Fruit fly (Drosophila melanogaster) whole organism, wandering third instar larva: ENCODE results near the gene Kap-alpha3.

Experiments used
- CG32264 ChIP-seq: fragments of 200-800 bp; sonication (Bioruptor generic); optimal IDR thresholded peaks from 2 replicates; lab custom pipeline; 2016; ENCODE audit warnings: missing biosample characterization, missing genetic modification characterization
- CrebA ChIP-seq: fragments of 200-800 bp; sonication (Bioruptor generic); optimal IDR thresholded peaks from 2 replicates; lab custom pipeline; 2016; ENCODE audit warnings: missing biosample characterization, mild to moderate bottlenecking, missing genetic modification characterization, borderline replicate concordance
- Dfd ChIP-seq: fragments of >200 bp; optimal IDR thresholded peaks from 2 replicates; lab custom pipeline; 2017; ENCODE audit warnings: missing biosample characterization, missing genetic modification characterization
- GATAd ChIP-seq: sonication (Bioruptor generic); optimal IDR thresholded peaks from 2 replicates; lab custom pipeline; 2016; ENCODE audit warnings: missing biosample characterization, missing genetic modification characterization
- HLH106 ChIP-seq: fragments of 200-800 bp; optimal IDR thresholded peaks from 3 replicates; lab custom pipeline; 2019; ENCODE audit warnings: missing biosample characterization, mild to moderate bottlenecking, missing genetic modification characterization, moderate library complexity
- Hnf4 ChIP-seq: fragments of 200-800 bp; sonication (Bioruptor generic); optimal IDR thresholded peaks from 2 replicates; lab custom pipeline; 2016; ENCODE audit warnings: missing biosample characterization, mild to moderate bottlenecking, missing genetic modification characterization
- Hr78 ChIP-seq: fragments of >200 bp; optimal IDR thresholded peaks from 2 replicates; lab custom pipeline; 2017; ENCODE audit warnings: missing biosample characterization, missing genetic modification characterization
- Hr83 ChIP-seq: fragments of 200-300 bp; sonication (Bioruptor generic); optimal IDR thresholded peaks from 2 replicates; lab custom pipeline; 2016; ENCODE audit warnings: missing biosample characterization, mild to moderate bottlenecking, missing genetic modification characterization, moderate library complexity; ENCODE audit not compliant: poor library complexity, severe bottlenecking
- Jra ChIP-seq: sonication (Bioruptor generic); optimal IDR thresholded peaks from 2 replicates; lab custom pipeline; 2016; ENCODE audit warnings: missing biosample characterization, missing genetic modification characterization
- Myc ChIP-seq: fragments of >200 bp; optimal IDR thresholded peaks from 2 replicates; lab custom pipeline; 2017
- N ChIP-seq: fragments of >200 bp; optimal IDR thresholded peaks from 2 replicates; lab custom pipeline; 2018; ENCODE audit warnings: missing biosample characterization, missing external identifiers, missing genetic modification characterization
- OdsH ChIP-seq: fragments of 200-800 bp; sonication (Bioruptor generic); optimal IDR thresholded peaks from 2 replicates; lab custom pipeline; 2016; ENCODE audit warnings: missing biosample characterization, mild to moderate bottlenecking, missing genetic modification characterization
- Vsx2 ChIP-seq: fragments of 200-300, 225-300 bp; sonication (Bioruptor generic); optimal IDR thresholded peaks from 2 replicates; lab custom pipeline; 2018; ENCODE audit warnings: missing biosample characterization, missing genetic modification characterization; ENCODE audit not compliant: partially characterized antibody
- br ChIP-seq: fragments of 200-800 bp; sonication (Bioruptor generic); optimal IDR thresholded peaks from 2 replicates; lab custom pipeline; 2016; ENCODE audit warnings: missing biosample characterization, missing genetic modification characterization
- brk ChIP-seq: fragments of 200-800 bp; sonication (Bioruptor generic); optimal IDR thresholded peaks from 2 replicates; lab custom pipeline; 2016; ENCODE audit warnings: missing biosample characterization, mild to moderate bottlenecking, missing genetic modification characterization
- dl ChIP-seq, 2 experiments: fragments of 175-275, 200-275 bp in 1 of 2; fragments of 200-275 bp in 1 of 2; sonication (Bioruptor generic); optimal IDR thresholded peaks; lab custom pipeline; 2018; ENCODE audit warnings: mild to moderate bottlenecking in 2 of 2, missing biosample characterization in 2 of 2, missing genetic modification characterization in 2 of 2, moderate library complexity in 2 of 2; ENCODE audit not compliant: partially characterized antibody in 2 of 2, insufficient read depth in 1 of 2
- dmrt93B ChIP-seq: fragments of 200-800 bp; sonication (Bioruptor generic); optimal IDR thresholded peaks from 2 replicates; lab custom pipeline; 2018; ENCODE audit warnings: missing biosample characterization, mild to moderate bottlenecking, missing genetic modification characterization
- ey ChIP-seq: fragments of 200-800 bp; sonication (Bioruptor generic); optimal IDR thresholded peaks from 2 replicates; lab custom pipeline; 2016; ENCODE audit warnings: missing biosample characterization, missing genetic modification characterization
- foxo ChIP-seq, 2 experiments: fragments of 200-800 bp; sonication (Bioruptor generic); optimal IDR thresholded peaks; 2 replicates in 1 of 2; 3 replicates in 1 of 2; lab custom pipeline; 2016 to 2017; ENCODE audit warnings: missing biosample characterization in 2 of 2, missing genetic modification characterization in 2 of 2
- fru ChIP-seq: fragments of 200-800 bp; sonication (Bioruptor generic); optimal IDR thresholded peaks from 3 replicates; lab custom pipeline; 2016; ENCODE audit warnings: missing biosample characterization, mild to moderate bottlenecking, missing genetic modification characterization
- h ChIP-seq: fragments of 200-800 bp; sonication (Bioruptor generic); optimal IDR thresholded peaks from 3 replicates; lab custom pipeline; 2016; ENCODE audit warnings: missing biosample characterization, mild to moderate bottlenecking, missing genetic modification characterization
- jim ChIP-seq: fragments of 175-275, 200-325 bp; sonication (Bioruptor generic); optimal IDR thresholded peaks from 2 replicates; lab custom pipeline; 2016; ENCODE audit warnings: missing biosample characterization, mild to moderate bottlenecking, missing genetic modification characterization
- lola ChIP-seq: fragments of >200 bp; optimal IDR thresholded peaks from 2 replicates; lab custom pipeline; 2017; ENCODE audit warnings: missing biosample characterization, missing genetic modification characterization
- pan ChIP-seq: fragments of >200 bp; optimal IDR thresholded peaks from 2 replicates; lab custom pipeline; 2017
- psq ChIP-seq: fragments of 200-800 bp; sonication (Bioruptor generic); optimal IDR thresholded peaks from 3 replicates; lab custom pipeline; 2017; ENCODE audit warnings: missing biosample characterization, mild to moderate bottlenecking, missing genetic modification characterization, moderate library complexity
- rgr ChIP-seq: fragments of 200-800 bp; sonication (Bioruptor generic); optimal IDR thresholded peaks from 3 replicates; lab custom pipeline; 2016; ENCODE audit warnings: missing biosample characterization, mild to moderate bottlenecking, missing genetic modification characterization
- tai ChIP-seq: sonication (Bioruptor generic); optimal IDR thresholded peaks from 2 replicates; lab custom pipeline; 2016; ENCODE audit warnings: missing biosample characterization, missing genetic modification characterization
- usp ChIP-seq: fragments of >200 bp; optimal IDR thresholded peaks from 2 replicates; lab custom pipeline; 2017; ENCODE audit warnings: missing biosample characterization, missing genetic modification characterization
- woc ChIP-seq: sonication (Bioruptor generic); optimal IDR thresholded peaks from 2 replicates; lab custom pipeline; 2016; ENCODE audit warnings: missing biosample characterization, mild to moderate bottlenecking, missing genetic modification characterization

Kap-alpha3 gene

dm6 chr3R:9608206-9608605 is 30.7 kb upstream of the Kap-alpha3 start:
- TF ChIP-seq usp (GFP tag; lab: Kevin White, UChicago): no peak
- no peak for TF ChIP-seq Hr83 (GFP tag; lab: Kevin White, UChicago)
- no peak for TF ChIP-seq OdsH (GFP tag; lab: Kevin White, UChicago)
- TF ChIP-seq rgr (GFP tag; lab: Kevin White, UChicago): no peak
- no peak for TF ChIP-seq Vsx2 (GFP tag; lab: Kevin White, UChicago)

- TF ChIP-seq Hr83 (GFP tag; lab: Kevin White, UChicago) (no peak), usp (GFP tag; lab: Kevin White, UChicago) (no peak), Vsx2 (GFP tag; lab: Kevin White, UChicago) (peak; percentile 66), Jra (GFP tag; lab: Kevin White, UChicago) (no peak)
Measured at dm6 chr3R:9606913-9607804, 29.6 kb upstream of the Kap-alpha3 start.

DNA sequence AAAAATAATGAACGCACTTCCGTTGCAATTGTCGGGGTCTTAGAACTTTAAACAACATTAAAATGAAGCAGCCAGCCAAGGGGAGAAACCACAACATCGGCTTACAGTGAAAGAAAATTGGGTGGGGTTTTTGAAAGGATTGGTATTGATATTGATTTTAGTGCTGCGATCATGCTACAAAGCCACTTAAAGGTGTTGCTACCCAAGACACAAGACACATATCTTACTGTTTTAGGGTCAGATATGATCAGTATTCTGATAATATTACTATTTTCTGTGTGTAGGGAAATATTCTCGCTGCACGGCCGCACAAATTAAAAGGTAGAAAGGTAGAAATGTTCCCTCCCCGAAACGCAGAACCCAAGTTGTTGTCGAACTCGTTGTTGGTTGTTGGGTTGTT is 27.6 kb upstream of the Kap-alpha3 start:
- TF ChIP-seq h (GFP tag; lab: Kevin White, UChicago) (peak; percentile 33), ey (GFP tag; lab: Kevin White, UChicago) (peak; percentile 23), foxo (GFP tag; optimal IDR thresholded peaks at IDR 0.05; lab: Kevin White, UChicago) (peak in 1 of 2 experiments; percentile 37), fru (GFP tag; lab: Kevin White, UChicago) (peak; percentile 40), Hnf4 (GFP tag; lab: Kevin White, UChicago) (no peak), HLH106 (peak; percentile 6), rgr (GFP tag; lab: Kevin White, UChicago) (peak; percentile 9), jim (no peak), lola (no peak), br (GFP tag; lab: Kevin White, UChicago) (peak; percentile 21)

DNA sequence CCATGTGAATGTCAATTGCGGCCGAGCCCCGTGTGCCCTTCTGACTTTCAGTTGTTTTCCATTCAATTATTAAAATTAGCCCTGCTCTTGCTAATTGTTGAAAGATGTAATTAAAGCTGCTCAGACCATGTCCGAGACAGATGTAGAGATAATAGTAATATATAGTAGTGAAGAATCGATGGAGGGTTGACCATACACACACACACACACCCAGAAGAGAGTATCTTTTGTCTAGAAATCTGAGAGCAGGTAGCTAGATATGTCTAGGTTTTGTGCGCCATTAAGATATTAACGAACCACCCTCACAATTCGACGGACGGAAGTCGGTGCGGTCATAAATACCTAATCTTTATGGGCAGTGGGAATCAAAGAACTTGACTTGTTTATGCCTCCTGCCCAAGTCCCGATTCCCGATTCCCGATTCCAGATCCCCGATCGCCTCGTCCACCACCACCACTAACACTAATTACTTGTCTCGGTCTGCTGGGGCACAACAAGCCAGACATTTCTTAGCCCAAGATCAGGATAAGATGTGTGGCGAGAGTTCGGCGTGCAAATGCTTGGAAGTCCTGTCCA is 27.0 kb upstream of the Kap-alpha3 start:
- no peak for TF ChIP-seq Vsx2 (GFP tag; lab: Kevin White, UChicago)
- TF ChIP-seq CG32264 (GFP tag; lab: Kevin White, UChicago): no peak
- TF ChIP-seq Dfd (GFP tag; lab: Kevin White, UChicago): no peak
- TF ChIP-seq foxo (GFP tag; optimal IDR thresholded peaks at IDR 0.05; lab: Kevin White, UChicago): no peak
- no peak for TF ChIP-seq dmrt93B (GFP tag; lab: Kevin White, UChicago)
- no peak for TF ChIP-seq Hnf4 (GFP tag; lab: Kevin White, UChicago)
- no peak for TF ChIP-seq jim
- no peak for TF ChIP-seq h (GFP tag; lab: Kevin White, UChicago)
- TF ChIP-seq HLH106: no peak
- TF ChIP-seq tai: no peak
- TF ChIP-seq br (GFP tag; lab: Kevin White, UChicago): no peak
- TF ChIP-seq, all 38 proteins: peak for 0

DNA sequence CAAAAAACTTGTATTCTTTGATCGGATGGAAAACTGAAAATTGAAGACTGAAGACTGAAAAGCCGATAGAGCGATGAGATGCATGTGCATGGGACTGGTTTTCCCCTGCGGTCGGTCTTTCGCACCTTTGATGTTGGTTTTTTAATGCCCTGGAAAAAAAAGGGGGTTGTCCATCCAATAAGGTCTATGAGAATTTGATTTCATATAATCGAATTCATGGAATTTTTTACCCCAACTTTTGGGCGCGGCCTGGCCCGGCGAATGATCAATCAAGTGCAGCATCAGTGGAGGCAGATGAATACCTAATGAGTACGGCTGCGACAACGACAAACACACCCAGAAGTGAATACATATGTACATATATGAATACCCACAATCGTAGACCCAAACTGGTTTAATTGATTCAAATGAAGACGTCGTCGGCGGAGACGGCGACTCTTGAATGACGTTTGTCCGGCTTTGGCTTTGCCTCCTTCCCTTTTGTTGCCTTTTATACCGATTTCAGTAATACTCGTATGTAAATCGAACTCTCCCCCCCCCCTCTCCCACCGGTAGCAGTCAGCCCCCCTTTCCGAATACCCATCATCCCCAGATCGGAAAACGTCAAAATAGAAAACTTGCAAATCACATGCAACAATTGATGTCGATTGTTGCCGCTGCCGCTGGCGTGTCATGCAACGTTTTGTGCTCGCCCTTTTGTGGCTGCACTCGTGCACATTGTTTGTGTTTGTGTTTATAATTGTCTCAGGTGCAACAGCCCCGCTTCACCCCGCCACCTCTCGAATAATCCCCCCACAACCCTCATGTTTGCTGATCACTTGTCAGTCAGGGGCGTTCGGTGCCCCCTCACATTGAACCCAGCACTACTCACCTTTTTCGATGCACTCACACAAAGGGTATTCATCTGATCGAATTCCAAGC is 25.7 kb upstream of the Kap-alpha3 start:
- TF ChIP-seq woc (GFP tag; lab: Kevin White, UChicago): no peak
- TF ChIP-seq brk (GFP tag; lab: Kevin White, UChicago): no peak
- TF ChIP-seq dmrt93B (GFP tag; lab: Kevin White, UChicago): no peak

dm6 chr3R:9601949-9602348 is 24.4 kb upstream of the Kap-alpha3 start:
- TF ChIP-seq Dfd (GFP tag; lab: Kevin White, UChicago) (no peak), Hr83 (GFP tag; lab: Kevin White, UChicago) (peak; percentile 39)
- TF ChIP-seq, all 38 proteins: peak for 1

DNA sequence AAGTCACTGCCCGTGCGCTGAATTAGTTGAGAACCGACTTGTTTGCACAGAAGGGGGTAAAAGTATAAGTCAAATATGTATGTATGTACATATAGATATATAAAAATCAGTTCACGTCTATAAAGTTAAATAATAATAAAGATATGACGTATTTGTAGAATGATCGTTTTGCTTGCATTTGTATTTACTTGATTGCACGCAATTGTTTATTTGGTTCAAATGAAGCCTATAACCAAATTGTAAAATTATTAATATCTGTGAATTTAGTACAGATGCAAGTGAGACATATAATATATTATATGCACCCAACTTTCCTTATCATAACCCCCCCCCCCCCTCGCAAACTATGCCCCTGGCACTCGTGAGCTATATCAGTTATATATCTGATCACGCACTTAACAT is 23.0 kb upstream of the Kap-alpha3 start:
- TF ChIP-seq HLH106: no peak
- no peak for TF ChIP-seq pan (lab: Kevin White, UChicago)
- no peak for TF ChIP-seq Myc (lab: Kevin White, UChicago)
- TF ChIP-seq Dfd (GFP tag; lab: Kevin White, UChicago): no peak
- TF ChIP-seq psq (GFP tag; lab: Kevin White, UChicago): peak; percentile 30
- TF ChIP-seq usp (GFP tag; lab: Kevin White, UChicago): no peak
- TF ChIP-seq jim: no peak
- no peak for TF ChIP-seq brk (GFP tag; lab: Kevin White, UChicago)
- TF ChIP-seq GATAd (GFP tag; lab: Kevin White, UChicago): no peak
- no peak for TF ChIP-seq tai
- no peak for TF ChIP-seq br (GFP tag; lab: Kevin White, UChicago)
- TF ChIP-seq dl (GFP tag; optimal IDR thresholded peaks at IDR 0.05; lab: Kevin White, UChicago; ENCODE audit: insufficient read depth in 1 of 2, partially characterized antibody in 2 of 2): no peak
- no peak for TF ChIP-seq CG32264 (GFP tag; lab: Kevin White, UChicago)
- TF ChIP-seq OdsH (GFP tag; lab: Kevin White, UChicago): peak; percentile 27
- TF ChIP-seq Hr78 (GFP tag; lab: Kevin White, UChicago): no peak
- no peak for TF ChIP-seq dmrt93B (GFP tag; lab: Kevin White, UChicago)
- TF ChIP-seq N (GFP tag; lab: Kevin White, UChicago): no peak
- no peak for TF ChIP-seq CrebA (GFP tag; lab: Kevin White, UChicago)
- no peak for TF ChIP-seq Vsx2 (GFP tag; lab: Kevin White, UChicago)
